Worm (Caenorhabditis elegans) whole organism, L1 larva: ENCODE data around the gene lgc-57.

Experiments used
- C04F5.9 ChIP-seq: sonication (generic microtip); optimal IDR thresholded peaks from 2 replicates; lab custom pipeline; 2016; ENCODE audit warnings: missing genetic modification characterization, missing compliant biosample characterization
- C34B4.2 ChIP-seq: sonication (generic microtip); optimal IDR thresholded peaks from 2 replicates; lab custom pipeline; 2017; ENCODE audit warnings: mild to moderate bottlenecking, missing genetic modification characterization, missing compliant biosample characterization
- F16B12.6 ChIP-seq: fragments of 150-350 bp; optimal IDR thresholded peaks from 2 replicates; lab custom pipeline; 2014; ENCODE audit warnings: missing biosample characterization, missing genetic modification characterization
- aha-1 ChIP-seq: fragments of 150-350 bp; optimal IDR thresholded peaks from 2 replicates; lab custom pipeline; 2014; ENCODE audit warnings: missing biosample characterization, missing genetic modification characterization
- alr-1 ChIP-seq: fragments of 200-800 bp; sonication (Bioruptor generic); optimal IDR thresholded peaks from 2 replicates; lab custom pipeline; 2018; ENCODE audit warnings: borderline replicate concordance, mild to moderate bottlenecking, missing genetic modification characterization, missing compliant biosample characterization
- aly-2 ChIP-seq: fragments of 150-350 bp; optimal IDR thresholded peaks from 2 replicates; lab custom pipeline; 2014; ENCODE audit warnings: missing biosample characterization, missing genetic modification characterization
- ama-1 ChIP-seq: fragments of 150-350 bp; optimal IDR thresholded peaks from 2 replicates; lab custom pipeline; 2014
- blmp-1 ChIP-seq: fragments of 150-350 bp; optimal IDR thresholded peaks from 2 replicates; lab custom pipeline; 2014; ENCODE audit warnings: missing biosample characterization, missing genetic modification characterization
- ceh-63 ChIP-seq: fragments of 200-800 bp; sonication (Bioruptor generic); optimal IDR thresholded peaks from 2 replicates; lab custom pipeline; 2018; ENCODE audit warnings: mild to moderate bottlenecking, missing genetic modification characterization, missing compliant biosample characterization
- ceh-88 ChIP-seq: fragments of 200-800 bp; sonication (Bioruptor generic); IDR thresholded peaks from 2 replicates; pipeline ENCODE4 v1.3.6; 2022; ENCODE audit warnings: missing genetic modification characterization, missing compliant biosample characterization
- ces-1 ChIP-seq: fragments of 150-350 bp; optimal IDR thresholded peaks from 2 replicates; lab custom pipeline; 2014; ENCODE audit warnings: missing biosample characterization, missing genetic modification reagents, missing genetic modification characterization
- efl-3 ChIP-seq: fragments of 200-800 bp; sonication (Bioruptor generic); optimal IDR thresholded peaks from 2 replicates; lab custom pipeline; 2018; ENCODE audit warnings: mild to moderate bottlenecking, missing genetic modification characterization, missing compliant biosample characterization
- egl-13 ChIP-seq: sonication (generic microtip); optimal IDR thresholded peaks from 2 replicates; lab custom pipeline; 2016; ENCODE audit warnings: missing genotype, missing genetic modification reagents, missing genetic modification characterization, missing compliant biosample characterization
- egl-27 ChIP-seq, 2 experiments: fragments of 150-350 bp in 1 of 2; sonication (generic microtip); optimal IDR thresholded peaks; 3 replicates each; lab custom pipeline; 2017 to 2018; ENCODE audit warnings: missing biosample characterization in 2 of 2, missing genetic modification characterization in 2 of 2, missing genetic modification reagents in 2 of 2
- elt-2 ChIP-seq: sonication (generic microtip); optimal IDR thresholded peaks from 2 replicates; lab custom pipeline; 2016; ENCODE audit warnings: missing genetic modification characterization, mild to moderate bottlenecking, inconsistent platforms, missing compliant biosample characterization, missing genetic modification reagents
- fkh-10 ChIP-seq: sonication (generic microtip); optimal IDR thresholded peaks from 2 replicates; lab custom pipeline; 2017; ENCODE audit warnings: missing biosample characterization, missing genetic modification reagents, missing genetic modification characterization
- fkh-4 ChIP-seq: sonication (generic microtip); optimal IDR thresholded peaks from 2 replicates; lab custom pipeline; 2016; ENCODE audit warnings: missing compliant biosample characterization, missing genetic modification characterization, borderline replicate concordance
- grh-1 ChIP-seq: fragments of 200-800 bp; sonication (Bioruptor generic); IDR thresholded peaks from 2 replicates; pipeline ENCODE4 v1.3.6; 2022; ENCODE audit warnings: missing genetic modification reagents, missing genetic modification characterization, missing compliant biosample characterization
- hlh-17 ChIP-seq: fragments of 200-800 bp; sonication (Bioruptor generic); optimal IDR thresholded peaks from 2 replicates; lab custom pipeline; 2018; ENCODE audit warnings: missing genetic modification characterization, mild to moderate bottlenecking, missing compliant biosample characterization, moderate library complexity, borderline replicate concordance
- hlh-4 ChIP-seq: sonication (generic microtip); optimal IDR thresholded peaks from 2 replicates; lab custom pipeline; 2016; ENCODE audit warnings: mild to moderate bottlenecking, missing genetic modification characterization, missing compliant biosample characterization
- hpl-2 ChIP-seq: fragments of 150-350 bp; optimal IDR thresholded peaks from 2 replicates; lab custom pipeline; 2014; ENCODE audit warnings: missing biosample characterization, missing genetic modification reagents, missing genetic modification characterization
- jun-1 ChIP-seq: fragments of 150-350 bp; optimal IDR thresholded peaks from 2 replicates; lab custom pipeline; 2014; ENCODE audit warnings: missing biosample characterization, missing genetic modification reagents, missing genetic modification characterization
- lin-13 ChIP-seq: fragments of 150-350 bp; optimal IDR thresholded peaks from 2 replicates; lab custom pipeline; 2014; ENCODE audit warnings: missing biosample characterization, missing genetic modification reagents, missing genetic modification characterization
- lin-14 ChIP-seq: fragments of 200-800 bp; sonication (Bioruptor generic); optimal IDR thresholded peaks from 2 replicates; lab custom pipeline; 2018; ENCODE audit warnings: mild to moderate bottlenecking, missing genetic modification characterization, moderate library complexity, missing compliant biosample characterization
- lin-15B ChIP-seq: fragments of 150-350 bp; sonication (generic microtip); optimal IDR thresholded peaks from 3 replicates; lab custom pipeline; 2014; ENCODE audit warnings: missing biosample characterization, missing genetic modification characterization
- lin-35 ChIP-seq, 2 experiments: fragments of 150-350 bp; optimal IDR thresholded peaks; 2 replicates each; lab custom pipeline; 2014; ENCODE audit warnings: missing biosample characterization in 2 of 2, missing genetic modification characterization in 2 of 2, missing genetic modification reagents in 2 of 2
- lir-3 ChIP-seq: sonication (generic microtip); optimal IDR thresholded peaks from 2 replicates; lab custom pipeline; 2016; ENCODE audit warnings: mild to moderate bottlenecking, missing genetic modification characterization, moderate library complexity, missing compliant biosample characterization; ENCODE audit not compliant: poor library complexity
- lsy-2 ChIP-seq, 2 experiments: fragments of 150-350 bp; optimal IDR thresholded peaks; 2 replicates each; lab custom pipeline; 2014; ENCODE audit warnings: missing biosample characterization in 2 of 2, missing genetic modification characterization in 2 of 2
- mab-9 ChIP-seq: fragments of 200-800 bp; sonication (Bioruptor generic); IDR thresholded peaks from 2 replicates; pipeline ENCODE4 v1.3.6; 2022; ENCODE audit warnings: missing genetic modification reagents, missing genetic modification characterization, missing compliant biosample characterization
- mdl-1 ChIP-seq, 2 experiments: fragments of 150-350 bp; optimal IDR thresholded peaks; 2 replicates each; lab custom pipeline; 2014 to 2017; ENCODE audit warnings: missing biosample characterization in 2 of 2, missing genetic modification characterization in 2 of 2, inconsistent platforms in 1 of 2
- nhr-11 ChIP-seq: fragments of 150-350 bp; optimal IDR thresholded peaks from 2 replicates; lab custom pipeline; 2014; ENCODE audit warnings: missing biosample characterization, missing genetic modification characterization
- nhr-12 ChIP-seq: sonication (generic microtip); optimal IDR thresholded peaks from 2 replicates; lab custom pipeline; 2017; ENCODE audit warnings: missing biosample characterization, missing genetic modification characterization
- nhr-19 ChIP-seq: fragments of 200-800 bp; sonication (Bioruptor generic); conservative IDR thresholded peaks from 2 replicates; pipeline ENCODE4 v1.3.6; 2022; ENCODE audit warnings: missing genetic modification characterization, missing compliant biosample characterization
- nhr-20 ChIP-seq: sonication (generic microtip); optimal IDR thresholded peaks from 2 replicates; lab custom pipeline; 2016; ENCODE audit warnings: mild to moderate bottlenecking, missing genetic modification characterization, missing compliant biosample characterization
- nhr-28 ChIP-seq: fragments of 150-350 bp; optimal IDR thresholded peaks from 2 replicates; lab custom pipeline; 2014; ENCODE audit warnings: missing biosample characterization, missing genetic modification characterization
- nhr-71 ChIP-seq: sonication (generic microtip); optimal IDR thresholded peaks from 2 replicates; lab custom pipeline; 2016; ENCODE audit warnings: mild to moderate bottlenecking, missing genetic modification characterization, moderate library complexity, missing compliant biosample characterization
- nhr-76 ChIP-seq: sonication (generic microtip); optimal IDR thresholded peaks from 2 replicates; lab custom pipeline; 2017; ENCODE audit warnings: missing biosample characterization, missing genetic modification characterization
- nhr-84 ChIP-seq: sonication (generic microtip); optimal IDR thresholded peaks from 2 replicates; lab custom pipeline; 2017; ENCODE audit warnings: missing biosample characterization, missing genetic modification characterization
- pax-3 ChIP-seq: fragments of 200-800 bp; sonication (Bioruptor generic); optimal IDR thresholded peaks from 2 replicates; lab custom pipeline; 2018; ENCODE audit warnings: mild to moderate bottlenecking, missing genetic modification characterization, moderate library complexity, missing compliant biosample characterization
- pqm-1 ChIP-seq: sonication (generic microtip); optimal IDR thresholded peaks from 3 replicates; lab custom pipeline; 2017; ENCODE audit warnings: missing biosample characterization, missing genetic modification characterization
- rnt-1 ChIP-seq: sonication (generic microtip); optimal IDR thresholded peaks from 2 replicates; lab custom pipeline; 2016; ENCODE audit warnings: mild to moderate bottlenecking, missing genetic modification characterization, moderate library complexity, missing compliant biosample characterization
- snpc-4 ChIP-seq: fragments of 150-350 bp; optimal IDR thresholded peaks from 2 replicates; lab custom pipeline; 2014; ENCODE audit warnings: missing biosample characterization, missing genetic modification characterization
- snu-23 ChIP-seq: sonication (generic microtip); optimal IDR thresholded peaks from 2 replicates; lab custom pipeline; 2016; ENCODE audit warnings: missing genetic modification characterization, missing compliant biosample characterization
- sox-4 ChIP-seq: sonication (generic microtip); optimal IDR thresholded peaks from 2 replicates; lab custom pipeline; 2016; ENCODE audit warnings: missing genetic modification characterization, missing compliant biosample characterization
- sptf-1 ChIP-seq: fragments of 150-350 bp; optimal IDR thresholded peaks from 2 replicates; lab custom pipeline; 2014; ENCODE audit warnings: missing biosample characterization, missing genetic modification characterization
- sup-37 ChIP-seq: fragments of 200-800 bp; sonication (Bioruptor generic); optimal IDR thresholded peaks from 2 replicates; lab custom pipeline; 2018; ENCODE audit warnings: mild to moderate bottlenecking, missing genetic modification characterization, missing compliant biosample characterization
- tlp-1 ChIP-seq: fragments of 150-350 bp; optimal IDR thresholded peaks from 2 replicates; lab custom pipeline; 2014; ENCODE audit warnings: missing biosample characterization, missing genetic modification characterization
- unc-86 ChIP-seq: sonication (generic microtip); optimal IDR thresholded peaks from 2 replicates; lab custom pipeline; 2016; ENCODE audit warnings: missing genetic modification characterization, missing compliant biosample characterization
- vab-15 ChIP-seq: sonication (generic microtip); optimal IDR thresholded peaks from 2 replicates; lab custom pipeline; 2017; ENCODE audit warnings: missing genotype, mild to moderate bottlenecking, missing genetic modification characterization, missing compliant biosample characterization
- xbp-1 ChIP-seq: sonication (generic microtip); optimal IDR thresholded peaks from 2 replicates; lab custom pipeline; 2016; ENCODE audit warnings: missing genetic modification characterization, missing compliant biosample characterization
- zip-4 ChIP-seq: fragments of 200-800 bp; sonication (Bioruptor generic); optimal IDR thresholded peaks from 2 replicates; lab custom pipeline; 2018; ENCODE audit warnings: mild to moderate bottlenecking, missing genetic modification characterization, moderate library complexity, missing compliant biosample characterization
- ztf-11 ChIP-seq, 2 experiments: sonication (generic microtip); optimal IDR thresholded peaks; 2 replicates each; lab custom pipeline; 2016 to 2017; ENCODE audit warnings: missing genetic modification characterization in 2 of 2, missing biosample characterization in 1 of 2, missing compliant biosample characterization in 1 of 2

lgc-57 gene

ce11 chrII:10658576-10659256 lies 36.1 kb upstream of the lgc-57 start, which contains the start of the genes snu-13 and rsp-7 (continued):
- TF ChIP-seq C04F5.9 (tag; lab: Kevin White, UChicago), result no peak
- no peak for TF ChIP-seq fkh-4 (tag; lab: Kevin White, UChicago)
- no peak for TF ChIP-seq lir-3 (tag; lab: Kevin White, UChicago)
- peak; percentile 32 for TF ChIP-seq fkh-10 (GFP tag; lab: Kevin White, UChicago)
- TF ChIP-seq zip-4 (GFP tag; lab: Kevin White, UChicago), result no peak
- no peak for TF ChIP-seq nhr-12 (tag; lab: Kevin White, UChicago)
- no peak for TF ChIP-seq nhr-76
- TF ChIP-seq lin-13, result peak; percentile 45
- peak; percentile 62 for TF ChIP-seq rnt-1 (tag; lab: Kevin White, UChicago)
- no peak for TF ChIP-seq sox-4 (tag; lab: Kevin White, UChicago)
- TF ChIP-seq C34B4.2, result no peak
- no peak for TF ChIP-seq sptf-1 (tag; lab: Kevin White, UChicago)
- peak; percentile 82 for TF ChIP-seq nhr-71 (tag; lab: Kevin White, UChicago)
- TF ChIP-seq nhr-19, result peak; percentile 64
- peak; percentile 14 for TF ChIP-seq nhr-11 (tag; lab: Kevin White, UChicago)
- TF ChIP-seq tlp-1 (tag; lab: Kevin White, UChicago), result no peak
- TF ChIP-seq snu-23, result peak; percentile 78
- TF ChIP-seq xbp-1 (tag; lab: Kevin White, UChicago), result peak; percentile 71
- TF ChIP-seq lin-15B (tag; lab: Kevin White, UChicago), result peak; percentile 64
- TF ChIP-seq pax-3 (tag; lab: Kevin White, UChicago), result no peak
- no peak for TF ChIP-seq pqm-1 (tag; lab: Kevin White, UChicago)
- no peak for TF ChIP-seq vab-15 (tag; lab: Kevin White, UChicago)
- TF ChIP-seq egl-27 (tag; optimal IDR thresholded peaks at IDR 0.05; lab: Kevin White, UChicago), result no peak
- TF ChIP-seq jun-1 (tag; lab: Kevin White, UChicago), result peak; percentile 33
- TF ChIP-seq egl-13 (tag; lab: Kevin White, UChicago), result peak; percentile 13
- TF ChIP-seq nhr-84 (tag; lab: Kevin White, UChicago), result no peak
- TF ChIP-seq sup-37 (GFP tag; lab: Kevin White, UChicago), result no peak
- TF ChIP-seq lsy-2 (tag; optimal IDR thresholded peaks at IDR 0.05; lab: Kevin White, UChicago), result peak; percentile 84 to 89
- TF ChIP-seq ztf-11 (tag; optimal IDR thresholded peaks at IDR 0.05; lab: Kevin White, UChicago), result no peak
- no peak for TF ChIP-seq hpl-2 (GFP tag; lab: Kevin White, UChicago)
- no peak for TF ChIP-seq aha-1 (tag; lab: Kevin White, UChicago)
- TF ChIP-seq efl-3, result no peak
- TF ChIP-seq nhr-20 (tag; lab: Kevin White, UChicago), result peak; percentile 80
- TF ChIP-seq mdl-1 (tag; optimal IDR thresholded peaks at IDR 0.05; lab: Kevin White, UChicago), result peak in 1 of 2 experiments; percentile 44
- TF ChIP-seq nhr-28 (tag; lab: Kevin White, UChicago), result no peak
- TF ChIP-seq lin-14, result peak; percentile 85
- no peak for TF ChIP-seq hlh-4 (tag; lab: Kevin White, UChicago)
- TF ChIP-seq elt-2 (tag; lab: Kevin White, UChicago), result peak; percentile 10
- peak; percentile 68 for TF ChIP-seq blmp-1 (tag; lab: Kevin White, UChicago)
- TF ChIP-seq grh-1 (GFP tag; lab: Robert Waterston, UW), result peak; percentile 53; the same call in 1 of the 2 replicates
- TF ChIP-seq F16B12.6 (tag; lab: Kevin White, UChicago), result peak; percentile 49
- no peak for TF ChIP-seq alr-1
- TF ChIP-seq ama-1 (lab: Kevin White, UChicago), result no peak
- peak; percentile 23 for TF ChIP-seq unc-86
- peak; percentile 23; the same call in 1 of the 2 replicates for TF ChIP-seq ceh-88 (GFP tag; lab: Robert Waterston, UW)
- TF ChIP-seq aly-2, result peak; percentile 37
- TF ChIP-seq snpc-4 (tag; lab: Kevin White, UChicago), result peak; percentile 39
- no peak for TF ChIP-seq ces-1 (GFP tag; lab: Kevin White, UChicago)
- TF ChIP-seq mab-9 (GFP tag; lab: Robert Waterston, UW), result no peak
- TF ChIP-seq ceh-63, result no peak
- TF ChIP-seq lin-35 (GFP tag; optimal IDR thresholded peaks at IDR 0.05; lab: Kevin White, UChicago), result peak; percentile 83 to 85
- TF ChIP-seq hlh-17, result no peak
